Fruit fly (Drosophila melanogaster): ENCODE data around the gene CG3339.

Gene CG3339

DNA sequence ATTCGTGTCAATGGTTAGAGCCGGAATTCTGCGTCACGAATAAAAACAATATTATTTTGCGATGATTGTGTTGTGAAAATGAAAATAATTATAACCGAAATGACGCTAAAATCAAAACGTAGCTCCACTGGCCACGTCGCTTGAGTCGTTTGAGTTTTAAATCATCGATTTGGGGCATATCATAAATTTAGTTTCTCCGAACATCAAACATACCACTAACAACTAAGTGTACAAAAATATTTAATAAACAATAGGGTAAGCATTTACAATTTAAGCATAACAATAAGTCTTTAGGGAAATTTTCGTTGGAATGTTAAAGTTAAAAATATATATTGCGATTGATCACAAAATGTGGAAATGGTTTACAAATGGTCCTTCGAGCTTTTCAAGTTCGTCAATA is 71.2 kb downstream of the CG3339 start, which contains the start of the genes TTLL6B and TfIIA-L:
Gene TTLL6B (minus strand): TSS at position 101 of the 400 bp plus-strand sequence.
Gene TfIIA-L (plus strand): TSS at position 206 of the 400 bp plus-strand sequence.
- TF ChIP-seq bab1 (GFP tag; optimal IDR thresholded peaks at IDR 0.05), result no peak
- no peak for TF ChIP-seq tj (GFP tag; optimal IDR thresholded peaks at IDR 0.05)
- TF ChIP-seq pad (GFP tag; optimal IDR thresholded peaks at IDR 0.05), result no peak
- no peak for TF ChIP-seq CG1620 (GFP tag; optimal IDR thresholded peaks at IDR 0.05)
- no peak for TF ChIP-seq CG11617 (GFP tag; optimal IDR thresholded peaks at IDR 0.05)
- TF ChIP-seq Hr96 (GFP tag; optimal IDR thresholded peaks at IDR 0.05), result no peak
- TF ChIP-seq toe (GFP tag; optimal IDR thresholded peaks at IDR 0.05), result no peak
- TF ChIP-seq CG7045 (GFP tag; optimal IDR thresholded peaks at IDR 0.05), result no peak
- no peak for TF ChIP-seq cnc (optimal IDR thresholded peaks at IDR 0.05)
- TF ChIP-seq CG5204 (GFP tag; optimal IDR thresholded peaks at IDR 0.05), result no peak
- TF ChIP-seq CG12768 (GFP tag; optimal IDR thresholded peaks at IDR 0.05), result no peak
- TF ChIP-seq Clk (GFP tag; optimal IDR thresholded peaks at IDR 0.05), result no peak
- no peak for TF ChIP-seq ovo (GFP tag; optimal IDR thresholded peaks at IDR 0.05)
- TF ChIP-seq Crg-1 (GFP tag; optimal IDR thresholded peaks at IDR 0.05), result no peak
- no peak for TF ChIP-seq CG7101 (tag; optimal IDR thresholded peaks at IDR 0.05)
- TF ChIP-seq CG33017 (tag; optimal IDR thresholded peaks at IDR 0.05), result no peak
- TF ChIP-seq Mnt (GFP tag; optimal IDR thresholded peaks at IDR 0.05), result no peak
- TF ChIP-seq cic (GFP tag; optimal IDR thresholded peaks at IDR 0.05), result no peak

DNA sequence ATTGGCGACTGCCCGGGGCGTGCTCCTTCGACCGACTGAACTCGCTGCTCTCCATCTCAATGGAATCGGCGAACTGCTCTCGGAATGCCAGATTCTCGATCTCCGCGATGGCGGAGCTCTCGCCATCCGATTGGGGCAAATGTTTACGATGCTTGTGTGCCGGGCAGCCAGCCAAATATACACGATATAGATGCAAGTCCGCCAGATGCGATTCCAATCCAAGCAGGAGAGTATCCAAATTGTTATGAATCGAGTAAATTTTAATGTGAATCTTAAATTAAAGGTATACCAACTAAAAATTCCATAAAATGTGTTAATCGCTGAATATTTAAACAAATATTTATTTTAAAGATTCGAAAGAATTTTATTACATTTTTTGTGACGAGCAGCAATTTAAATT is 74.2 kb downstream of the CG3339 start, which contains the start of gene CG5984:
Gene CG5984 (minus strand): TSS at position 101 of the 400 bp plus-strand sequence.
- TF ChIP-seq Mnt (GFP tag; optimal IDR thresholded peaks at IDR 0.05), result no peak
- no peak for TF ChIP-seq CG33017 (tag; optimal IDR thresholded peaks at IDR 0.05)
- TF ChIP-seq CG11617 (GFP tag; optimal IDR thresholded peaks at IDR 0.05), result no peak

dm6 chr3R:27246264-27246663 is 75.9 kb downstream of the CG3339 start:
- TF ChIP-seq Crg-1 (GFP tag; optimal IDR thresholded peaks at IDR 0.05), result no peak
- TF ChIP-seq toe (GFP tag; optimal IDR thresholded peaks at IDR 0.05), result peak; percentile 7
- peak; percentile 15 for TF ChIP-seq CG12768 (GFP tag; optimal IDR thresholded peaks at IDR 0.05)
- TF ChIP-seq ovo (GFP tag; optimal IDR thresholded peaks at IDR 0.05), result no peak
- TF ChIP-seq CG7101 (tag; optimal IDR thresholded peaks at IDR 0.05), result peak; percentile 72
- TF ChIP-seq CG33017 (tag; optimal IDR thresholded peaks at IDR 0.05), result peak; percentile 82
- no peak for TF ChIP-seq CG5204 (GFP tag; optimal IDR thresholded peaks at IDR 0.05)
- peak; percentile 54 for TF ChIP-seq CG7045 (GFP tag; optimal IDR thresholded peaks at IDR 0.05)
- TF ChIP-seq CG1620 (GFP tag; optimal IDR thresholded peaks at IDR 0.05), result no peak
- no peak for TF ChIP-seq Mnt (GFP tag; optimal IDR thresholded peaks at IDR 0.05)
- TF ChIP-seq cnc (optimal IDR thresholded peaks at IDR 0.05), result no peak
- TF ChIP-seq Hr96 (GFP tag; optimal IDR thresholded peaks at IDR 0.05), result no peak
- TF ChIP-seq tj (GFP tag; optimal IDR thresholded peaks at IDR 0.05), result peak; percentile 25
- TF ChIP-seq CG11617 (GFP tag; optimal IDR thresholded peaks at IDR 0.05), result peak; percentile 26
- no peak for TF ChIP-seq Clk (GFP tag; optimal IDR thresholded peaks at IDR 0.05)
- TF ChIP-seq bab1 (GFP tag; optimal IDR thresholded peaks at IDR 0.05), result peak; percentile 72
- no peak for TF ChIP-seq kay (GFP tag; ENCODE audit: borderline replicate concordance)
- TF ChIP-seq cic (GFP tag; optimal IDR thresholded peaks at IDR 0.05), result no peak
- TF ChIP-seq CG14711 (tag; optimal IDR thresholded peaks at IDR 0.05), result peak; percentile 80
- TF ChIP-seq pad (GFP tag; optimal IDR thresholded peaks at IDR 0.05), result no peak

DNA sequence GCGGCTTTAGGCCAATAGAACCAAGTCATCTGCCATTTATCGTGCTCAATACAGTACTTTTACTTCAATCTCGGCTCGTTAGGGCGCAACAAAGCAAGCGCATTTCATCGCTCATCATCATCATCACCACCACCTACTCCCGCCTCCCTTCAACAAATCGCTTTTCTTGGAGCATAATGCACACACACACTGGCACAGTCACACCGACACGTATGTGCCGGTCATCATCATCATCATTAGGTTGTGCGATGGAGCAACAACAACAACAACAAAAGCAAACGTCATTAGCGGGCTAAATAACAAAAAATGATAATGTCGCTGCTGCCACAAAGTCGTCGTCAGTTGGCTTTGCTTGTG is 76.7 kb downstream of the CG3339 start:
- TF ChIP-seq Clk (GFP tag; optimal IDR thresholded peaks at IDR 0.05) (no peak), CG5204 (GFP tag; optimal IDR thresholded peaks at IDR 0.05) (no peak), Crg-1 (GFP tag; optimal IDR thresholded peaks at IDR 0.05) (no peak), tj (GFP tag; optimal IDR thresholded peaks at IDR 0.05) (peak; percentile 4), cnc (optimal IDR thresholded peaks at IDR 0.05) (peak in 1 of 2 experiments; percentile 50), CG33017 (tag; optimal IDR thresholded peaks at IDR 0.05) (no peak)

DNA sequence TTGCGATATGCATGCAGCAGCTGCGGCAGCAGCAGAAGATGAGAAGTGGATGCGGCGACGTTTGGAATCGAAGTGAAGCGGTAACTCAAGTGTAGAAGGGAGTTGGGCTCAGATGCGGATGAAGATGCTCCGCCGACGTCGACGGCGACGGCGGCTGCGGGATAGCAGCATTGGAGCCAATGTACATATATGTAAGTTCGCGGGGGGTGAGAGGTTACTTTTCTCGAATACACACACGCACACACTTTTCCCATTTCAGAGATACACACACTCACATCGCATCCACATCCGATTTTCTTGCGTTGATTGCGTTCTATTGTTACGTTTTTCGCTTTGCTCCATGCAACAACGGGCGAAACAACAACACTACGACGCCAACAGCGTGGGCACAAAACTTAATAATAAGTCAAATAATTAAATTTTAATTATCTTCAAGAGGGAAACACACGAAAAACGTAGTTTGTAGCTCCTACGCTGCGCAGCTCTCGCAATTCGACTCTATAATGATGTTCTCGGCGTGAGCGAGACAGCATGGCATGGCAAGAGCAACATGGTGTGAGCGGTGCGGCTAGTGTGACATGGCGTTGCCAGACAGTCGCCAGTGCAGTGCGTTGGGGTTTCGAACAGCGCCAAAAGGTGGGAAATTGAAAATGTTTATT is 77.3 kb downstream of the CG3339 start, which contains the start of gene CG18766:
Gene CG18766 (minus strand): TSS at position 508 of the 659 bp plus-strand sequence.
- TF ChIP-seq Mnt (GFP tag; optimal IDR thresholded peaks at IDR 0.05), result peak; percentile 35
- TF ChIP-seq tj (GFP tag; optimal IDR thresholded peaks at IDR 0.05), result no peak
- TF ChIP-seq pad (GFP tag; optimal IDR thresholded peaks at IDR 0.05), result peak; percentile 30
- TF ChIP-seq CG11617 (GFP tag; optimal IDR thresholded peaks at IDR 0.05), result no peak
- TF ChIP-seq CG7045 (GFP tag; optimal IDR thresholded peaks at IDR 0.05), result no peak
- peak; percentile 57 for TF ChIP-seq ovo (GFP tag; optimal IDR thresholded peaks at IDR 0.05)
- TF ChIP-seq CG1620 (GFP tag; optimal IDR thresholded peaks at IDR 0.05), result peak; percentile 36
- TF ChIP-seq kay (GFP tag; ENCODE audit: borderline replicate concordance), result no peak
- peak; percentile 31 for TF ChIP-seq Hr96 (GFP tag; optimal IDR thresholded peaks at IDR 0.05)
- no peak for TF ChIP-seq CG7101 (tag; optimal IDR thresholded peaks at IDR 0.05)
- TF ChIP-seq cnc (optimal IDR thresholded peaks at IDR 0.05), result no peak
- TF ChIP-seq CG14711 (tag; optimal IDR thresholded peaks at IDR 0.05), result no peak
- TF ChIP-seq CG33017 (tag; optimal IDR thresholded peaks at IDR 0.05), result no peak
- TF ChIP-seq bab1 (GFP tag; optimal IDR thresholded peaks at IDR 0.05), result no peak
- TF ChIP-seq cic (GFP tag; optimal IDR thresholded peaks at IDR 0.05), result peak; percentile 60
- TF ChIP-seq Clk (GFP tag; optimal IDR thresholded peaks at IDR 0.05), result no peak
- no peak for TF ChIP-seq toe (GFP tag; optimal IDR thresholded peaks at IDR 0.05)
- TF ChIP-seq CG5204 (GFP tag; optimal IDR thresholded peaks at IDR 0.05), result no peak
- no peak for TF ChIP-seq Crg-1 (GFP tag; optimal IDR thresholded peaks at IDR 0.05)
- peak; percentile 30 for TF ChIP-seq CG12768 (GFP tag; optimal IDR thresholded peaks at IDR 0.05)

DNA sequence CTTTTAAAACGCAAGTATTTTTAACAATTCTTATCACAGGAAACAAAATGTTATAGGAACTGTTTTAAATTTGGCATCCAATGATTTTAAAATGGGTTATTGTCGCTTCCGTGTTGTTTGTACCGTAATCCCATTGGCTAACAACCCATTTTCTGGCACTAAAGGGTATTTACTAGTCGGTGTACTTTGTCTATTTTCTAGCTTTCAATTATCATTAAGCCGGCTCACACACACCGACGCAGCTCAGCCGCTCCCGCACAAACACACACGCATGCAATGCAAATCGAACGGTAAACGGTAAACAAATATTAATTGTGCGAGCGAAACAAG is 77.7 kb downstream of the CG3339 start:
- no peak for TF ChIP-seq Clk (GFP tag; optimal IDR thresholded peaks at IDR 0.05)
- no peak for TF ChIP-seq CG11617 (GFP tag; optimal IDR thresholded peaks at IDR 0.05)
- TF ChIP-seq tj (GFP tag; optimal IDR thresholded peaks at IDR 0.05), result no peak
- TF ChIP-seq ovo (GFP tag; optimal IDR thresholded peaks at IDR 0.05), result peak; percentile 91
- TF ChIP-seq cnc (optimal IDR thresholded peaks at IDR 0.05), result no peak
- no peak for TF ChIP-seq CG7101 (tag; optimal IDR thresholded peaks at IDR 0.05)
- no peak for TF ChIP-seq Mnt (GFP tag; optimal IDR thresholded peaks at IDR 0.05)
- no peak for TF ChIP-seq CG33017 (tag; optimal IDR thresholded peaks at IDR 0.05)
- TF ChIP-seq CG12768 (GFP tag; optimal IDR thresholded peaks at IDR 0.05), result no peak
- TF ChIP-seq kay (GFP tag; ENCODE audit: borderline replicate concordance), result no peak
- peak; percentile 18 for TF ChIP-seq pad (GFP tag; optimal IDR thresholded peaks at IDR 0.05)
- no peak for TF ChIP-seq Crg-1 (GFP tag; optimal IDR thresholded peaks at IDR 0.05)

All from whole organism, adult.